Worm (Caenorhabditis elegans): Measurements from ENCODE around the gene npp-27.

npp-27 gene

DNA sequence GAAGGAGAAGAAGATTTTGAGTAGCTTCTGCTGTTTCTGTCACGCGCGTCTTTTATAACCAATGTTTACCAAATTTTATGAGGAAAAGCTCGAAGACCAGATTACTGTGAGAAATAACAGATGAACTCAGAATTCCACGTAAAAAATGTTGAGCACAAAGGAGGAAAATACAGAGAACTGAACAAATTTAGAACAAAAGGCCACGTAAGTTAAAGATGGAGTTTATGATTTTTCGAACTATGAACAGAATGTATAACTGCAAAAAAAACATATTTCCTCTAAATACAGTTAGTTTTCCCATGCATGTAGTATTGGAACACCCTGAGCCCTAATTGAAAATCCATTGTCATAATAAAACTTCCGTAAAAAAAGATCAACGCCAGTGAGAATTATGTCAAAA is 30.9 kb upstream of the npp-27 start, which contains the start of gene exc-9:
Gene exc-9 (minus strand): TSS at position 101 of the 400 bp plus-strand sequence.
- TF ChIP-seq ham-2 (GFP tag; optimal IDR thresholded peaks at IDR 0.05): no peak
- TF ChIP-seq lsy-2 (tag; optimal IDR thresholded peaks at IDR 0.05): no peak
- TF ChIP-seq mls-2 (tag; optimal IDR thresholded peaks at IDR 0.05): no peak
- no peak for TF ChIP-seq M03D4.4 (tag; optimal IDR thresholded peaks at IDR 0.05)
- TF ChIP-seq hlh-1 (tag; optimal IDR thresholded peaks at IDR 0.05): no peak
- no peak for TF ChIP-seq ceh-43 (GFP tag; optimal IDR thresholded peaks at IDR 0.05)
- no peak for TF ChIP-seq elt-1 (tag; optimal IDR thresholded peaks at IDR 0.05; ENCODE audit: borderline replicate concordance, insufficient read depth)
- TF ChIP-seq cnd-1 (tag; optimal IDR thresholded peaks at IDR 0.05): no peak
- no peak for TF ChIP-seq blmp-1 (tag; optimal IDR thresholded peaks at IDR 0.05)
- TF ChIP-seq ztf-11 (tag; optimal IDR thresholded peaks at IDR 0.05): no peak

DNA sequence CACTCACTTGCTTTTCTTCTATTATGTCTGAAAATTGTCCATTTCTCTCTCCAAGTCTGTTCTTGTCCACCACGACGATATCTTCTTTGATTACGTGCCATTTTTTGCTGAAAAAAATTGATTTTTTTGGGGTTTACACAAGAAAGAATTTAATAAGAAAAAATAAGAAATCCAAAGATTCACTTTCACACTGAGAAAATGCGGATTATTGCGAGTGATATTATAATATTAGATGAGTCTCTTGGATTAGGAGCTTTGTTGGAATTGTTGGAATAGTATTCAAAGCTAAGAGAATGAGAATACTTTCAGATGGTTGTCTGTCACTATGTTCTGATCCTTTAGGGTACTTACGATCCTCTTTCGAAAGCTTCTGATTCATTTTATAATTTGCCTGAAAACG is 28.8 kb upstream of the npp-27 start, which contains the start of gene F20D12.7:
Gene F20D12.7 (minus strand): TSS at position 101 of the 400 bp plus-strand sequence.
- TF ChIP-seq tbx-8 (GFP tag; optimal IDR thresholded peaks at IDR 0.05): no peak

DNA sequence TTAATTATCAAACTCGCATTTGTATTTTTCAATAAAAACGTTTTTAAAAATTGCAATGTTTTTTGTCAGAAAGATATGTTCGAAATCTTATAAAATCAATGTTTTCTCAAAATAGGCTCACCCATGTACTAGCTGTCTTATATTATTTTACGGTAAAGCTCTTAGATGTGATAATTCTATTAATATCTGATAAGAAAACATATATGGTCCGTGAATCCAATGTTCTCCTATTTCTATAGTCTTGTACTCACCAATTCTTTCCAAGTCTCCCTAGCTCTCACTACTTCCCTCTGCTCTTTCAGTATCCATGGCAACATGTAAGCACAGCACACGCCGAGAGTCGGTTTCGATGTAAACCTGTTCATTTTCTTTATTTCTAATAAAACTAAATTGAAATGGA is 23.7 kb upstream of the npp-27 start, which contains the start of gene bbs-2:
Gene bbs-2 (plus strand): TSS at position 301 of the 400 bp plus-strand sequence.
- TF ChIP-seq bed-3 (GFP tag; optimal IDR thresholded peaks at IDR 0.05): no peak

DNA sequence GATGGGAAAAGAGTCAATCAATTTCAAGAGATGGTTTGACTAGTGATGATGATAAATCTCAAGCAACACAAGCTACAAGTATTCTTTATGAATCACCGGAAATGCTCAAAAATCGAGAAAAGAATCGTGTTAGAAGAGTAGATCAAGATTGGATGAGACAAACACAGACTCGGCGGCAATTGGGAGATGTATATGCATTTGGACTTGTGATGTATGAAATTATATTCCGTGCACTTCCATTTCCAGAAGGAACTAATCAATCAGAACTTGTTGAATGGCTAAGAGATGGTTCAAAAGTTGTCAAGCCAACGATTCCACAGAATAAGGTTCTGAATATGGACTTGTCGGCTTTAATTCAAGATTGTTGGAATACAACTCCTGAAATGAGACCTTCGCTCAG is 21.8 kb upstream of the npp-27 start:
- TF ChIP-seq unc-39 (tag; optimal IDR thresholded peaks at IDR 0.05): no peak
- no peak for TF ChIP-seq nhr-237 (tag; optimal IDR thresholded peaks at IDR 0.05)
- TF ChIP-seq sptf-1 (tag; optimal IDR thresholded peaks at IDR 0.05): no peak
- TF ChIP-seq lsy-2 (tag; optimal IDR thresholded peaks at IDR 0.05): no peak
- no peak for TF ChIP-seq nhr-28 (tag; optimal IDR thresholded peaks at IDR 0.05)
- no peak for TF ChIP-seq M03D4.4 (tag; optimal IDR thresholded peaks at IDR 0.05)
- TF ChIP-seq ceh-43 (GFP tag; optimal IDR thresholded peaks at IDR 0.05): no peak
- TF ChIP-seq mab-5 (tag; optimal IDR thresholded peaks at IDR 0.05): no peak
- no peak for TF ChIP-seq bed-3 (GFP tag; optimal IDR thresholded peaks at IDR 0.05)
- no peak for TF ChIP-seq ceh-39 (tag; optimal IDR thresholded peaks at IDR 0.05)
- no peak for TF ChIP-seq ham-2 (GFP tag; optimal IDR thresholded peaks at IDR 0.05)
- TF ChIP-seq unc-120 (tag; optimal IDR thresholded peaks at IDR 0.05; ENCODE audit: poor library complexity, severe bottlenecking): no peak

DNA sequence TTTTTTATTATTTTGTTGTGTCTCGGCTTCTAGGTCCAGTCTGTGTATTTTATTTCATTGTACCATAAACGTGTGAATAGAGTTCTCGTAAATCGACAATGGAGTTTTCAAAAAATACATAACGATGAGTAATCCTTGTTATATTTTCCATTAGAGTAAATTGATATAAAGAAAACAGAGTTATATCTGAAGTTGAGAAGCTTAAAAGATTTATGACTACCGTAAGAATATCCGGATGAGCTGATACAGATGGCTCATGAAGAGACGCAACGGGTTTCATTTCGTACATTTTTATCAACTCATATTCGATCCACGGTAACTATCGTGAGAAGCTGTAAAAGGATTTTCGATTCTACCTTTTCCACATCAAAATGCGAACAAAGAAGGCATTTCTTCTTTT is 17.8 kb upstream of the npp-27 start, which contains the start of gene gcy-8:
Gene gcy-8 (plus strand): TSS at position 301 of the 400 bp plus-strand sequence.
- TF ChIP-seq zip-8 (tag; optimal IDR thresholded peaks at IDR 0.05): no peak
- no peak for TF ChIP-seq blmp-1 (tag; optimal IDR thresholded peaks at IDR 0.05)
- no peak for TF ChIP-seq bed-3 (GFP tag; optimal IDR thresholded peaks at IDR 0.05)
- no peak for TF ChIP-seq sem-2 (GFP tag; optimal IDR thresholded peaks at IDR 0.05)
- TF ChIP-seq mls-2 (tag; optimal IDR thresholded peaks at IDR 0.05): no peak
- TF ChIP-seq nhr-28 (tag; optimal IDR thresholded peaks at IDR 0.05): no peak
- no peak for TF ChIP-seq flh-1 (GFP tag; optimal IDR thresholded peaks at IDR 0.05)

DNA sequence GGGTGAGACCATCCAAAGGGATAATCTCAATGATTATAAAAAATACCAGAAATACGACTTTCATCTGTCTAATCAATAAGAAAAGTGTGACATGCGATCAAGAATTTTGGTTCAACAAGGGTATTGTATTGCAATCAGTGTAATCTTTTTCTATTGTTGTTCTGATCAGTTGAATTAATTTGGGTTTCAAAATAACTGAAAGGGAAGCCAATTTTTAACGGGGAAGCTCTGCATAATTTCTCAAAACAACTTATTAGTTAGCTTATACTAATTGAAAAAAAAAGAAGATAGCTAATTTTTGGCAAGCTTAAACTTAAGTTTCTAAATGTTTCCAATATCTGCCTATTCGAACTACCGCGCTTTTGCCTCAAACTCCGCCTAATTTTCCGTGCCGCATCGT is 17.2 kb upstream of the npp-27 start, which contains the start of gene C49H3.12:
Gene C49H3.12 (minus strand): TSS at position 101 of the 400 bp plus-strand sequence.
- TF ChIP-seq ceh-43 (GFP tag; optimal IDR thresholded peaks at IDR 0.05): no peak
- no peak for TF ChIP-seq M03D4.4 (tag; optimal IDR thresholded peaks at IDR 0.05)
- no peak for TF ChIP-seq zip-8 (tag; optimal IDR thresholded peaks at IDR 0.05)
- no peak for TF ChIP-seq elt-3 (tag; optimal IDR thresholded peaks at IDR 0.05)
- no peak for TF ChIP-seq mab-5 (tag; optimal IDR thresholded peaks at IDR 0.05)
- TF ChIP-seq blmp-1 (tag; optimal IDR thresholded peaks at IDR 0.05): no peak
- TF ChIP-seq lsy-2 (tag; optimal IDR thresholded peaks at IDR 0.05): no peak
- TF ChIP-seq cnd-1 (tag; optimal IDR thresholded peaks at IDR 0.05): no peak
- no peak for TF ChIP-seq lin-32 (GFP tag; optimal IDR thresholded peaks at IDR 0.05)
- no peak for TF ChIP-seq mls-2 (tag; optimal IDR thresholded peaks at IDR 0.05)
- TF ChIP-seq nhr-237 (tag; optimal IDR thresholded peaks at IDR 0.05): no peak
- TF ChIP-seq nhr-28 (tag; optimal IDR thresholded peaks at IDR 0.05): no peak
- no peak for TF ChIP-seq sem-2 (GFP tag; optimal IDR thresholded peaks at IDR 0.05)
- TF ChIP-seq sptf-1 (tag; optimal IDR thresholded peaks at IDR 0.05): no peak
- TF ChIP-seq ceh-39 (tag; optimal IDR thresholded peaks at IDR 0.05): no peak
- no peak for TF ChIP-seq nhr-12 (tag; optimal IDR thresholded peaks at IDR 0.05)
- no peak for TF ChIP-seq tbx-8 (GFP tag; optimal IDR thresholded peaks at IDR 0.05)
- no peak for TF ChIP-seq snpc-4 (tag; optimal IDR thresholded peaks at IDR 0.05)
- TF ChIP-seq drap-1 (GFP tag; optimal IDR thresholded peaks at IDR 0.05): no peak
- TF ChIP-seq ceh-83 (GFP tag; optimal IDR thresholded peaks at IDR 0.05): no peak
